Worm (Caenorhabditis elegans) whole organism, midembryonic: ENCODE results near the gene bbln-1.

Experiments
- T22C8.4 ChIP-seq: fragments of 200-800 bp; sonication (Bioruptor generic); IDR thresholded peaks from 2 replicates; pipeline ENCODE4 v1.3.6; 2022; ENCODE audit warnings: missing genetic modification characterization, missing compliant biosample characterization
- cog-1 ChIP-seq: sonication (generic microtip); optimal IDR thresholded peaks from 2 replicates; lab custom pipeline; 2016; ENCODE audit warnings: missing genetic modification characterization, missing compliant biosample characterization
- klf-2 ChIP-seq: fragments of 200-800 bp; sonication (Bioruptor generic); conservative IDR thresholded peaks from 2 replicates; pipeline ENCODE4 v1.3.6; 2022; ENCODE audit warnings: missing genetic modification reagents, missing genetic modification characterization, missing compliant biosample characterization
- ztf-29 ChIP-seq: fragments of 200-800 bp; sonication (Bioruptor generic); IDR thresholded peaks from 2 replicates; pipeline ENCODE4 v1.3.6; 2022; ENCODE audit warnings: missing genetic modification reagents, missing genetic modification characterization, missing compliant biosample characterization

DNA sequence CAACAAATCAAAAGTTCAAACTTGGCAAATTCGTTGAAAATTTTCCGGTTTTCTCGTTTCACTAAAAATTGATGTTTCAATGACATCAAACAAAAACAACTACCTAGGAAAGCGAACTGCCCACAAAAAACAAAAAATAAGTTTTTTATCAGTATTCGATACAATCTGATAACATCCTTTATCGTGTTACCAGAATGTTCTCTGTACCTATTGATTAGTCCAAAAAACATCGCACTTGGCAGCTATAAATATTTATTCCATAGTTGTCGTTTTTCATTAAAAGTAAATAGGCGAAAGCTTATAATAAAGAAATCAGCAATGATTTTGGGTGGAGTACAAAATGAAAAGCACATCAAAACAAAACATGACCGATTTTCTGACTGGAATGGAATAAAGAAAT lies 35.1 kb downstream of the bbln-1 start:
- TF ChIP-seq klf-2 (no peak), ztf-29 (GFP tag; lab: Robert Waterston, UW) (no peak), T22C8.4 (GFP tag; lab: Robert Waterston, UW) (no peak), cog-1 (tag; lab: Kevin White, UChicago) (no peak)
